Worm (Caenorhabditis elegans): ENCODE measurements around the gene arx-4.

ce11 chrIII:872373-872772 is 10.3 kb downstream of the arx-4 start, which contains the start of the genes T24C4.3 and clc-20:
- TF ChIP-seq hmg-1.1 (GFP tag; IDR thresholded peaks at IDR 0.05), result no peak
- no peak for TF ChIP-seq lin-13 (GFP tag; optimal IDR thresholded peaks at IDR 0.05)
- TF ChIP-seq zag-1 (tag; optimal IDR thresholded peaks at IDR 0.05), result no peak
- TF ChIP-seq unc-62 (GFP tag; optimal IDR thresholded peaks at IDR 0.05 in 1 of 2), result no peak
- no peak for TF ChIP-seq unc-62 (tag; optimal IDR thresholded peaks at IDR 0.05)
- TF ChIP-seq lin-39 (tag; optimal IDR thresholded peaks at IDR 0.05), result no peak
- TF ChIP-seq T20F7.1 (GFP tag; optimal IDR thresholded peaks at IDR 0.05), result no peak
- no peak for TF ChIP-seq lin-15B (tag; optimal IDR thresholded peaks at IDR 0.05)
- TF ChIP-seq F37D6.2 (tag; optimal IDR thresholded peaks at IDR 0.05), result no peak
- no peak for TF ChIP-seq duxl-1 (tag; optimal IDR thresholded peaks at IDR 0.05; ENCODE audit: poor library complexity)
- TF ChIP-seq nhr-77 (tag; optimal IDR thresholded peaks at IDR 0.05), result no peak
- no peak for TF ChIP-seq egl-27 (tag; optimal IDR thresholded peaks at IDR 0.05)
- no peak for TF ChIP-seq pha-4 (GFP tag; IDR thresholded peaks at IDR 0.05)
- TF ChIP-seq pha-4 (tag; optimal IDR thresholded peaks at IDR 0.05), result no peak
